Fruit fly (Drosophila melanogaster) whole organism, embryonic: Measurements from ENCODE around the gene CG42375.

Experiments used
- CG10147 ChIP-seq: fragments of 200-800 bp; sonication (Bioruptor generic); optimal IDR thresholded peaks from 2 replicates; lab custom pipeline; 2019; ENCODE audit warnings: missing biosample characterization, mild to moderate bottlenecking, missing genetic modification characterization, moderate library complexity
- CG11723 ChIP-seq: fragments of 200-800 bp; sonication (Bioruptor generic); optimal IDR thresholded peaks from 2 replicates; lab custom pipeline; 2017; ENCODE audit warnings: missing biosample characterization, mild to moderate bottlenecking, missing genetic modification characterization
- CG12299 ChIP-seq: fragments of 200-800 bp; sonication (Bioruptor generic); optimal IDR thresholded peaks from 2 replicates; lab custom pipeline; 2018; ENCODE audit warnings: missing biosample characterization, mild to moderate bottlenecking, missing genetic modification characterization
- CG13287 ChIP-seq: fragments of 200-800 bp; sonication (Bioruptor generic); IDR thresholded peaks from 2 replicates; pipeline ENCODE4 v1.3.6; 2022; ENCODE audit warnings: missing biosample characterization, missing genetic modification characterization; ENCODE audit not compliant: partially characterized antibody
- CG14965 ChIP-seq: fragments of 200-800 bp; sonication (Bioruptor generic); optimal IDR thresholded peaks from 2 replicates; lab custom pipeline; 2016; ENCODE audit warnings: missing biosample characterization, missing genetic modification characterization, borderline replicate concordance
- CG1529 ChIP-seq: fragments of 200-800 bp; sonication (Bioruptor generic); optimal IDR thresholded peaks from 3 replicates; lab custom pipeline; 2018; ENCODE audit warnings: missing biosample characterization, missing genetic modification characterization
- CG2202 ChIP-seq: fragments of 200-800 bp; sonication (Bioruptor generic); optimal IDR thresholded peaks from 2 replicates; lab custom pipeline; 2018; ENCODE audit warnings: missing biosample characterization, mild to moderate bottlenecking, missing genetic modification characterization
- CG2678 ChIP-seq: fragments of 200-800 bp; sonication (Bioruptor generic); optimal IDR thresholded peaks from 3 replicates; lab custom pipeline; 2019; ENCODE audit warnings: missing biosample characterization, mild to moderate bottlenecking, missing genetic modification characterization, moderate library complexity
- CG3163 ChIP-seq: fragments of 200-800 bp; sonication (Bioruptor generic); optimal IDR thresholded peaks from 3 replicates; lab custom pipeline; 2016; ENCODE audit warnings: missing biosample characterization, missing genetic modification characterization
- CG4707 ChIP-seq: fragments of 200-800 bp; sonication (Bioruptor generic); optimal IDR thresholded peaks from 2 replicates; lab custom pipeline; 2018; ENCODE audit warnings: missing biosample characterization, mild to moderate bottlenecking, missing genetic modification characterization, moderate library complexity
- CG5245 ChIP-seq: fragments of 200-800 bp; sonication (Bioruptor generic); optimal IDR thresholded peaks from 3 replicates; lab custom pipeline; 2016; ENCODE audit warnings: missing biosample characterization, missing genetic modification characterization
- CG6689 ChIP-seq: fragments of 200-800 bp; sonication (Bioruptor generic); IDR thresholded peaks from 2 replicates; pipeline ENCODE4 v1.3.6; 2022; ENCODE audit warnings: missing biosample characterization, missing genetic modification characterization
- CG7928 ChIP-seq: fragments of 200-800 bp; sonication (Bioruptor generic); optimal IDR thresholded peaks from 2 replicates; lab custom pipeline; 2017; ENCODE audit warnings: missing biosample characterization, mild to moderate bottlenecking, missing genetic modification characterization
- CG8924 ChIP-seq: fragments of 200-800 bp; optimal IDR thresholded peaks from 3 replicates; lab custom pipeline; 2019; ENCODE audit warnings: missing biosample characterization, mild to moderate bottlenecking, missing genetic modification characterization, moderate library complexity
- CHES-1-like ChIP-seq: fragments of 200-800 bp; sonication (Bioruptor generic); optimal IDR thresholded peaks from 2 replicates; lab custom pipeline; 2016; ENCODE audit warnings: missing biosample characterization, missing genetic modification characterization
- Chrac-16 ChIP-seq: fragments of 200-800 bp; sonication (Bioruptor generic); optimal IDR thresholded peaks from 3 replicates; lab custom pipeline; 2016; ENCODE audit warnings: missing biosample characterization, missing genetic modification characterization
- CkIIα-i1 ChIP-seq: fragments of 200-800 bp; sonication (Bioruptor generic); IDR thresholded peaks from 2 replicates; pipeline ENCODE4 v1.3.6; 2022; ENCODE audit warnings: missing biosample characterization, missing genetic modification characterization
- CoRest ChIP-seq: fragments of 200-800 bp; sonication (Bioruptor generic); optimal IDR thresholded peaks from 3 replicates; lab custom pipeline; 2018; ENCODE audit warnings: missing biosample characterization, mild to moderate bottlenecking, missing genetic modification characterization, moderate library complexity
- Deaf1 ChIP-seq: fragments of 200-800 bp; optimal IDR thresholded peaks from 3 replicates; lab custom pipeline; 2019; ENCODE audit warnings: missing biosample characterization, mild to moderate bottlenecking, missing genetic modification characterization, moderate library complexity
- Dip2 ChIP-seq: fragments of 200-800 bp; sonication (Bioruptor generic); IDR thresholded peaks from 2 replicates; pipeline ENCODE4 v1.3.6; 2022; ENCODE audit warnings: missing biosample characterization, missing genetic modification characterization
- Dll ChIP-seq: fragments of 200-800 bp; sonication (Bioruptor generic); IDR thresholded peaks from 4 replicates; pipeline ENCODE4 v1.3.6; 2022; ENCODE audit warnings: missing biosample characterization, missing genetic modification characterization; ENCODE audit not compliant: partially characterized antibody
- Eip74EF ChIP-seq, 2 experiments: fragments of 200-800 bp in 1 of 2; fragments of >200 bp in 1 of 2; sonication (Bioruptor generic) in 1 of 2; optimal IDR thresholded peaks; 2 replicates each; lab custom pipeline; 2017 to 2019; ENCODE audit warnings: missing biosample characterization in 2 of 2, missing genetic modification characterization in 2 of 2, mild to moderate bottlenecking in 1 of 2, moderate library complexity in 1 of 2
- Fer2 ChIP-seq: fragments of 200-800 bp; sonication (Bioruptor generic); optimal IDR thresholded peaks from 2 replicates; lab custom pipeline; 2018; ENCODE audit warnings: missing biosample characterization, mild to moderate bottlenecking, missing genetic modification characterization, moderate library complexity
- Fer3 ChIP-seq: fragments of 200-800 bp; sonication (Bioruptor generic); optimal IDR thresholded peaks from 2 replicates; lab custom pipeline; 2018; ENCODE audit warnings: missing biosample characterization, mild to moderate bottlenecking, missing genetic modification characterization, moderate library complexity
- Gug ChIP-seq: fragments of 200-800 bp; sonication (Bioruptor generic); IDR thresholded peaks from 4 replicates; pipeline ENCODE4 v1.3.6; 2022; ENCODE audit warnings: missing biosample characterization, missing genetic modification characterization
- Meics ChIP-seq: fragments of 200-800 bp; sonication (Bioruptor generic); optimal IDR thresholded peaks from 2 replicates; lab custom pipeline; 2017; ENCODE audit warnings: missing biosample characterization, mild to moderate bottlenecking, missing genetic modification characterization
- Oaz ChIP-seq: fragments of 200-800 bp; sonication (Bioruptor generic); IDR thresholded peaks from 2 replicates; pipeline ENCODE4 v1.3.6; 2022; ENCODE audit warnings: missing biosample characterization, missing genetic modification characterization
- Side ChIP-seq: fragments of 200-800 bp; sonication (Bioruptor generic); optimal IDR thresholded peaks from 2 replicates; lab custom pipeline; 2016; ENCODE audit warnings: missing biosample characterization, missing genetic modification characterization
- Sin3A ChIP-seq: fragments of >200 bp; optimal IDR thresholded peaks from 2 replicates; lab custom pipeline; 2018
- Trl ChIP-seq, 3 experiments: fragments of >200 bp in 2 of 3; fragments of 200-800 bp in 1 of 3; sonication (Bioruptor generic) in 1 of 3; optimal IDR thresholded peaks; 2 replicates in 1 of 3; 3 replicates in 2 of 3; lab custom pipeline; 2016 to 2017; ENCODE audit warnings: missing biosample characterization in 1 of 3, missing genetic modification characterization in 1 of 3
- al ChIP-seq: fragments of 200-800 bp; sonication (Bioruptor generic); IDR thresholded peaks from 2 replicates; pipeline ENCODE4 v1.3.6; 2022; ENCODE audit warnings: missing biosample characterization, missing genetic modification characterization
- aop ChIP-seq: fragments of 200-800 bp; sonication (Bioruptor generic); IDR thresholded peaks from 2 replicates; pipeline ENCODE4 v1.3.6; 2022; ENCODE audit warnings: missing biosample characterization, missing genetic modification characterization
- ap ChIP-seq: fragments of 200-800 bp; sonication (Bioruptor generic); IDR thresholded peaks from 2 replicates; pipeline ENCODE4 v1.3.6; 2022; ENCODE audit warnings: missing biosample characterization, missing genetic modification characterization
- cas ChIP-seq: fragments of 200-800 bp; sonication (Bioruptor generic); IDR thresholded peaks from 2 replicates; pipeline ENCODE4 v1.3.6; 2022; ENCODE audit warnings: missing biosample characterization, missing genetic modification characterization
- crol ChIP-seq: fragments of 200-800 bp; sonication (Bioruptor generic); IDR thresholded peaks from 2 replicates; pipeline ENCODE4 v1.3.6; 2022; ENCODE audit warnings: missing biosample characterization, missing genetic modification characterization
- dati ChIP-seq: fragments of 200-800 bp; sonication (Bioruptor generic); IDR thresholded peaks from 2 replicates; pipeline ENCODE4 v1.3.6; 2022; ENCODE audit warnings: missing biosample characterization, missing genetic modification characterization
- gcm2 ChIP-seq: fragments of 200-800 bp; sonication (Bioruptor generic); optimal IDR thresholded peaks from 2 replicates; lab custom pipeline; 2016; ENCODE audit warnings: missing biosample characterization, missing genetic modification characterization
- her ChIP-seq: fragments of 200-800 bp; sonication (Bioruptor generic); optimal IDR thresholded peaks from 2 replicates; lab custom pipeline; 2016; ENCODE audit warnings: missing biosample characterization, missing genetic modification characterization
- mam ChIP-seq: fragments of 200-800 bp; sonication (Bioruptor generic); optimal IDR thresholded peaks from 3 replicates; lab custom pipeline; 2016; ENCODE audit warnings: missing biosample characterization, missing genetic modification characterization
- pb ChIP-seq: fragments of 200-800 bp; sonication (Bioruptor generic); optimal IDR thresholded peaks from 3 replicates; lab custom pipeline; 2016; ENCODE audit warnings: missing biosample characterization, missing genetic modification characterization
- sc ChIP-seq, 3 experiments: fragments of >200 bp in 2 of 3; fragments of 200-800 bp in 1 of 3; sonication (Bioruptor generic) in 1 of 3; optimal IDR thresholded peaks; 2 replicates in 2 of 3; 3 replicates in 1 of 3; lab custom pipeline; 2017; ENCODE audit warnings: mild to moderate bottlenecking in 1 of 3, missing biosample characterization in 1 of 3, missing genetic modification characterization in 1 of 3, missing genetic modification reagents in 1 of 3
- sisA ChIP-seq: fragments of 200-800 bp; sonication (Bioruptor generic); IDR thresholded peaks from 2 replicates; pipeline ENCODE4 v1.3.6; 2022; ENCODE audit warnings: missing biosample characterization, missing genetic modification characterization
- slp2 ChIP-seq: fragments of 200-800 bp; sonication (Bioruptor generic); optimal IDR thresholded peaks from 2 replicates; lab custom pipeline; 2016; ENCODE audit warnings: missing biosample characterization, missing genetic modification characterization
- sqz ChIP-seq: fragments of 200-800 bp; sonication (Bioruptor generic); optimal IDR thresholded peaks from 3 replicates; lab custom pipeline; 2018; ENCODE audit warnings: missing biosample characterization, mild to moderate bottlenecking, missing genetic modification characterization
- ssp ChIP-seq: fragments of 200-800 bp; sonication (Bioruptor generic); IDR thresholded peaks from 2 replicates; pipeline ENCODE4 v1.3.6; 2022; ENCODE audit warnings: missing biosample characterization, missing genetic modification characterization
- unpg ChIP-seq: fragments of 200-800 bp; sonication (Bioruptor generic); optimal IDR thresholded peaks from 3 replicates; lab custom pipeline; 2018; ENCODE audit warnings: missing biosample characterization, mild to moderate bottlenecking, missing genetic modification characterization, moderate library complexity
- vnd ChIP-seq: fragments of 200-800 bp; sonication (Bioruptor generic); IDR thresholded peaks from 3 replicates; pipeline ENCODE4 v1.3.6; 2022; ENCODE audit warnings: missing biosample characterization, missing genetic modification characterization; ENCODE audit not compliant: partially characterized antibody
- wdn ChIP-seq: fragments of 200-800 bp; sonication (Bioruptor generic); IDR thresholded peaks from 2 replicates; pipeline ENCODE4 v1.3.6; 2022; ENCODE audit warnings: missing biosample characterization, missing genetic modification characterization
- yki ChIP-seq: fragments of >200 bp; optimal IDR thresholded peaks from 3 replicates; lab custom pipeline; 2018

Gene CG42375

DNA sequence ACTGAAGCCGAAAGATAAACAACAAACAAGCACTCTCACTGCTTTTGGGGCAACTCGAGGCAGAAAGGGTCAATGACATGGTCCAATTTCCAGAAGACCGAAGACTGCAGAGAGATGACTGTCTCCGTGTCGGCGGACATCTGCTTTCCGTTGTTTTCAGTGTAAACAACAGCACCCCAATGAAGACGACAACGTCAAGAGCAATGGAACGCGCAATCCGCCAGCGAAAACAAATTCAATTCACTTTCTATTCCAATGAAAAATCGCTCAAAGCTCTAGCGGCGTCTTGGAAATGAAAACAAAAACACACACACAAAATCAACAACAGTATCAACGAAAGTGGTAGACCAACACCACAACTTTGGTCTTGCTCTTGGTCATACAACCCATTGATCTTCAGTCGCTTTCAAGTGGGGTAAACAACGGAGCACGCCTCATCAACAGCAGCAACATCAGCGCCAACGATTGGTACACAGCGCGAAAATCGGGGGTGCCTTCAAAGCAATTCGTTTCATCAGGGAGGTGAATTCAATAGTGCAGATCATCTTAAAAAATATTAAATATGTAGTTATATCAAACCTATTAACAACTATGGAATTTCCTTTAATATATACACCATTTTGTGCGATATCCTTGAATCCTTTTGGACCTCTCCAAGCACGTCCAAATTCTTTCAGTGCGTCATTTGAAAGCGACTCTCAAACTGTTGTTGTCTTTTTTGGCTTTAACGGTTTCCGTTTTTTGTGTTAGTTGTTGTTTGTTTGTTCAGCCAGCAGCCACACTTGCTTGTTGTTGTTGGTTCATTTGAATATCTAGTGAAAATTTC is 38.3 kb downstream of the CG42375 start (continued):
- TF ChIP-seq ap (GFP tag; lab: Robert Waterston, UW): no peak; the same call in 1 of the 2 replicates
- TF ChIP-seq sc (optimal IDR thresholded peaks at IDR 0.05; lab: Kevin White, UChicago): no peak
- TF ChIP-seq sc (GFP tag; optimal IDR thresholded peaks at IDR 0.05; lab: Kevin White, UChicago): peak; percentile 78
- TF ChIP-seq Fer3 (tag; lab: Kevin White, UChicago): peak; percentile 5
- peak; percentile 29 for TF ChIP-seq Chrac-16
- TF ChIP-seq CoRest (tag; lab: Kevin White, UChicago): peak; percentile 81
- peak; percentile 53 for TF ChIP-seq CG6689 (GFP tag; lab: Robert Waterston, UW)
- TF ChIP-seq CG8924: peak; percentile 75
- no peak for TF ChIP-seq Trl (optimal IDR thresholded peaks at IDR 0.05; lab: Kevin White, UChicago)
- peak; percentile 8 for TF ChIP-seq Trl (GFP tag; optimal IDR thresholded peaks at IDR 0.05; lab: Kevin White, UChicago)
- TF ChIP-seq mam (GFP tag; lab: Kevin White, UChicago): no peak
- no peak for TF ChIP-seq CG12299 (tag; lab: Kevin White, UChicago)
- peak; percentile 5 for TF ChIP-seq CHES-1-like
- no peak for TF ChIP-seq Dll (GFP tag; lab: Robert Waterston, UW)
- no peak for TF ChIP-seq CG2202 (tag; lab: Kevin White, UChicago)
- TF ChIP-seq gcm2 (GFP tag; lab: Kevin White, UChicago): no peak
- peak; percentile 72 for TF ChIP-seq sisA (GFP tag; lab: Robert Waterston, UW)
- no peak for TF ChIP-seq CG14965 (GFP tag; lab: Kevin White, UChicago)
- TF ChIP-seq ssp (GFP tag; lab: Robert Waterston, UW): peak; percentile 43
- TF ChIP-seq sqz (GFP tag; lab: Kevin White, UChicago): peak; percentile 33
- TF ChIP-seq CG5245 (GFP tag; lab: Kevin White, UChicago): peak; percentile 35
- peak; percentile 10 for TF ChIP-seq Meics (GFP tag; lab: Kevin White, UChicago)
- TF ChIP-seq slp2 (GFP tag; lab: Kevin White, UChicago): no peak
- no peak for TF ChIP-seq aop (GFP tag; lab: Robert Waterston, UW)
- TF ChIP-seq unpg: peak; percentile 79
- no peak; the same call in 3 of the 4 replicates for TF ChIP-seq Gug (GFP tag; lab: Robert Waterston, UW)
- no peak for TF ChIP-seq CG4707 (GFP tag; lab: Kevin White, UChicago)
- TF ChIP-seq Side (GFP tag; lab: Kevin White, UChicago): peak; percentile 22
- no peak for TF ChIP-seq Fer2 (tag; lab: Kevin White, UChicago)
- TF ChIP-seq dati (GFP tag; lab: Robert Waterston, UW): peak; percentile 34; the same call in 1 of the 2 replicates
- TF ChIP-seq CG11723 (GFP tag; lab: Kevin White, UChicago): peak; percentile 56
- TF ChIP-seq vnd (GFP tag; lab: Robert Waterston, UW): no peak
- TF ChIP-seq CG1529: peak; percentile 74
- TF ChIP-seq CG3163 (GFP tag; lab: Kevin White, UChicago): no peak
- no peak for TF ChIP-seq CG10147 (GFP tag; lab: Kevin White, UChicago)
- TF ChIP-seq CG13287 (GFP tag; lab: Robert Waterston, UW): no peak
- TF ChIP-seq al (GFP tag; lab: Robert Waterston, UW): no peak
- TF ChIP-seq crol (GFP tag; lab: Robert Waterston, UW): no peak
- TF ChIP-seq cas (GFP tag; lab: Robert Waterston, UW): no peak
- TF ChIP-seq her: no peak
- no peak for TF ChIP-seq Deaf1
- TF ChIP-seq Sin3A (lab: Kevin White, UChicago): no peak
- TF ChIP-seq Dip2 (GFP tag; lab: Robert Waterston, UW): no peak
- TF ChIP-seq pb (GFP tag; lab: Kevin White, UChicago): peak; percentile 12
- TF ChIP-seq yki: no peak
- TF ChIP-seq CG7928 (GFP tag; lab: Kevin White, UChicago): no peak
- no peak for TF ChIP-seq Oaz
- TF ChIP-seq Eip74EF (GFP tag; optimal IDR thresholded peaks at IDR 0.05; lab: Kevin White, UChicago): peak in 1 of 2 experiments; percentile 80
- TF ChIP-seq CG2678 (tag; lab: Kevin White, UChicago): peak; percentile 80
- no peak for TF ChIP-seq wdn (GFP tag; lab: Robert Waterston, UW)
- TF ChIP-seq CkIIα-i1 (GFP tag; lab: Robert Waterston, UW): no peak
